Fruit fly (Drosophila melanogaster) whole organism, wandering third instar larva: ENCODE data around the gene alpha-PheRS.

Experiments used
- Abd-B ChIP-seq: fragments of >200 bp; optimal IDR thresholded peaks from 2 replicates; lab custom pipeline; 2017; ENCODE audit warnings: missing biosample characterization, missing genetic modification characterization
- CG32264 ChIP-seq: fragments of 200-800 bp; sonication (Bioruptor generic); optimal IDR thresholded peaks from 2 replicates; lab custom pipeline; 2016; ENCODE audit warnings: missing biosample characterization, missing genetic modification characterization
- CG9705 ChIP-seq: fragments of 200-800 bp; sonication (Bioruptor generic); optimal IDR thresholded peaks from 2 replicates; lab custom pipeline; 2018; ENCODE audit warnings: missing biosample characterization, mild to moderate bottlenecking, missing genetic modification characterization
- CrebA ChIP-seq: fragments of 200-800 bp; sonication (Bioruptor generic); optimal IDR thresholded peaks from 2 replicates; lab custom pipeline; 2016; ENCODE audit warnings: missing biosample characterization, mild to moderate bottlenecking, missing genetic modification characterization, borderline replicate concordance
- Dfd ChIP-seq: fragments of >200 bp; optimal IDR thresholded peaks from 2 replicates; lab custom pipeline; 2017; ENCODE audit warnings: missing biosample characterization, missing genetic modification characterization
- Dif ChIP-seq: fragments of 200-275, 200-300 bp; sonication (Bioruptor generic); optimal IDR thresholded peaks from 2 replicates; lab custom pipeline; 2018; ENCODE audit warnings: missing biosample characterization, missing genetic modification characterization; ENCODE audit not compliant: partially characterized antibody
- GATAd ChIP-seq: sonication (Bioruptor generic); optimal IDR thresholded peaks from 2 replicates; lab custom pipeline; 2016; ENCODE audit warnings: missing biosample characterization, missing genetic modification characterization
- HLH106 ChIP-seq: fragments of 200-800 bp; optimal IDR thresholded peaks from 3 replicates; lab custom pipeline; 2019; ENCODE audit warnings: missing biosample characterization, mild to moderate bottlenecking, missing genetic modification characterization, moderate library complexity
- Hnf4 ChIP-seq: fragments of 200-800 bp; sonication (Bioruptor generic); optimal IDR thresholded peaks from 2 replicates; lab custom pipeline; 2016; ENCODE audit warnings: missing biosample characterization, mild to moderate bottlenecking, missing genetic modification characterization
- Hr78 ChIP-seq: fragments of >200 bp; optimal IDR thresholded peaks from 2 replicates; lab custom pipeline; 2017; ENCODE audit warnings: missing biosample characterization, missing genetic modification characterization
- Hr83 ChIP-seq: fragments of 200-300 bp; sonication (Bioruptor generic); optimal IDR thresholded peaks from 2 replicates; lab custom pipeline; 2016; ENCODE audit warnings: missing biosample characterization, mild to moderate bottlenecking, missing genetic modification characterization, moderate library complexity; ENCODE audit not compliant: poor library complexity, severe bottlenecking
- Jra ChIP-seq: sonication (Bioruptor generic); optimal IDR thresholded peaks from 2 replicates; lab custom pipeline; 2016; ENCODE audit warnings: missing biosample characterization, missing genetic modification characterization
- Mio ChIP-seq: sonication (Bioruptor generic); optimal IDR thresholded peaks from 2 replicates; lab custom pipeline; 2016; ENCODE audit warnings: missing biosample characterization, missing genetic modification characterization
- Myc ChIP-seq: fragments of >200 bp; optimal IDR thresholded peaks from 2 replicates; lab custom pipeline; 2017
- N ChIP-seq: fragments of >200 bp; optimal IDR thresholded peaks from 2 replicates; lab custom pipeline; 2018; ENCODE audit warnings: missing biosample characterization, missing external identifiers, missing genetic modification characterization
- OdsH ChIP-seq: fragments of 200-800 bp; sonication (Bioruptor generic); optimal IDR thresholded peaks from 2 replicates; lab custom pipeline; 2016; ENCODE audit warnings: missing biosample characterization, mild to moderate bottlenecking, missing genetic modification characterization
- Rel ChIP-seq, 2 experiments: fragments of 200-800 bp; sonication (Bioruptor generic) in 1 of 2; optimal IDR thresholded peaks; 2 replicates in 1 of 2; 3 replicates in 1 of 2; lab custom pipeline; 2016 to 2019; ENCODE audit warnings: mild to moderate bottlenecking in 2 of 2, missing biosample characterization in 2 of 2, missing genetic modification characterization in 2 of 2, moderate library complexity in 1 of 2
- Sp1 ChIP-seq: fragments of 200-800 bp; sonication (Bioruptor generic); optimal IDR thresholded peaks from 3 replicates; lab custom pipeline; 2019; ENCODE audit warnings: missing biosample characterization, mild to moderate bottlenecking, missing genetic modification characterization, moderate library complexity
- Vsx2 ChIP-seq: fragments of 200-300, 225-300 bp; sonication (Bioruptor generic); optimal IDR thresholded peaks from 2 replicates; lab custom pipeline; 2018; ENCODE audit warnings: missing biosample characterization, missing genetic modification characterization; ENCODE audit not compliant: partially characterized antibody
- br ChIP-seq: fragments of 200-800 bp; sonication (Bioruptor generic); optimal IDR thresholded peaks from 2 replicates; lab custom pipeline; 2016; ENCODE audit warnings: missing biosample characterization, missing genetic modification characterization
- brk ChIP-seq: fragments of 200-800 bp; sonication (Bioruptor generic); optimal IDR thresholded peaks from 2 replicates; lab custom pipeline; 2016; ENCODE audit warnings: missing biosample characterization, mild to moderate bottlenecking, missing genetic modification characterization
- dl ChIP-seq, 2 experiments: fragments of 175-275, 200-275 bp in 1 of 2; fragments of 200-275 bp in 1 of 2; sonication (Bioruptor generic); optimal IDR thresholded peaks; lab custom pipeline; 2018; ENCODE audit warnings: mild to moderate bottlenecking in 2 of 2, missing biosample characterization in 2 of 2, missing genetic modification characterization in 2 of 2, moderate library complexity in 2 of 2; ENCODE audit not compliant: partially characterized antibody in 2 of 2, insufficient read depth in 1 of 2
- dmrt93B ChIP-seq: fragments of 200-800 bp; sonication (Bioruptor generic); optimal IDR thresholded peaks from 2 replicates; lab custom pipeline; 2018; ENCODE audit warnings: missing biosample characterization, mild to moderate bottlenecking, missing genetic modification characterization
- dsf ChIP-seq: sonication (Bioruptor generic); optimal IDR thresholded peaks from 2 replicates; lab custom pipeline; 2016; ENCODE audit warnings: missing biosample characterization, missing genetic modification characterization, borderline replicate concordance
- ey ChIP-seq: fragments of 200-800 bp; sonication (Bioruptor generic); optimal IDR thresholded peaks from 2 replicates; lab custom pipeline; 2016; ENCODE audit warnings: missing biosample characterization, missing genetic modification characterization
- foxo ChIP-seq, 2 experiments: fragments of 200-800 bp; sonication (Bioruptor generic); optimal IDR thresholded peaks; 2 replicates in 1 of 2; 3 replicates in 1 of 2; lab custom pipeline; 2016 to 2017; ENCODE audit warnings: missing biosample characterization in 2 of 2, missing genetic modification characterization in 2 of 2
- fru ChIP-seq: fragments of 200-800 bp; sonication (Bioruptor generic); optimal IDR thresholded peaks from 3 replicates; lab custom pipeline; 2016; ENCODE audit warnings: missing biosample characterization, mild to moderate bottlenecking, missing genetic modification characterization
- h ChIP-seq: fragments of 200-800 bp; sonication (Bioruptor generic); optimal IDR thresholded peaks from 3 replicates; lab custom pipeline; 2016; ENCODE audit warnings: missing biosample characterization, mild to moderate bottlenecking, missing genetic modification characterization
- jim ChIP-seq: fragments of 175-275, 200-325 bp; sonication (Bioruptor generic); optimal IDR thresholded peaks from 2 replicates; lab custom pipeline; 2016; ENCODE audit warnings: missing biosample characterization, mild to moderate bottlenecking, missing genetic modification characterization
- lola ChIP-seq: fragments of >200 bp; optimal IDR thresholded peaks from 2 replicates; lab custom pipeline; 2017; ENCODE audit warnings: missing biosample characterization, missing genetic modification characterization
- pan ChIP-seq: fragments of >200 bp; optimal IDR thresholded peaks from 2 replicates; lab custom pipeline; 2017
- psq ChIP-seq: fragments of 200-800 bp; sonication (Bioruptor generic); optimal IDR thresholded peaks from 3 replicates; lab custom pipeline; 2017; ENCODE audit warnings: missing biosample characterization, mild to moderate bottlenecking, missing genetic modification characterization, moderate library complexity
- rgr ChIP-seq: fragments of 200-800 bp; sonication (Bioruptor generic); optimal IDR thresholded peaks from 3 replicates; lab custom pipeline; 2016; ENCODE audit warnings: missing biosample characterization, mild to moderate bottlenecking, missing genetic modification characterization
- sage ChIP-seq: fragments of 200-800 bp; sonication (Bioruptor generic); optimal IDR thresholded peaks from 2 replicates; lab custom pipeline; 2016; ENCODE audit warnings: missing biosample characterization, mild to moderate bottlenecking, missing genetic modification characterization
- sv ChIP-seq: fragments of 200-800 bp; sonication (Bioruptor generic); optimal IDR thresholded peaks from 3 replicates; lab custom pipeline; 2016; ENCODE audit warnings: missing biosample characterization, missing genetic modification characterization
- tai ChIP-seq: sonication (Bioruptor generic); optimal IDR thresholded peaks from 2 replicates; lab custom pipeline; 2016; ENCODE audit warnings: missing biosample characterization, missing genetic modification characterization
- usp ChIP-seq: fragments of >200 bp; optimal IDR thresholded peaks from 2 replicates; lab custom pipeline; 2017; ENCODE audit warnings: missing biosample characterization, missing genetic modification characterization
- woc ChIP-seq: sonication (Bioruptor generic); optimal IDR thresholded peaks from 2 replicates; lab custom pipeline; 2016; ENCODE audit warnings: missing biosample characterization, mild to moderate bottlenecking, missing genetic modification characterization

alpha-PheRS gene

dm6 chrX:8145501-8146157 lies at the start of gene alpha-PheRS, which contains the start of gene CG2129:
alpha-PheRS (minus strand) TSS chrX:8145602.
CG2129 (plus strand) TSS chrX:8145839.
- peak; percentile 6 for TF ChIP-seq ey (GFP tag; lab: Kevin White, UChicago)
- TF ChIP-seq dsf (GFP tag; lab: Kevin White, UChicago) = no peak
- no peak for TF ChIP-seq OdsH
- TF ChIP-seq dmrt93B (GFP tag; lab: Kevin White, UChicago) = no peak
- peak; percentile 45 for TF ChIP-seq Sp1 (GFP tag; lab: Kevin White, UChicago)
- no peak for TF ChIP-seq Hr83 (GFP tag; lab: Kevin White, UChicago)
- TF ChIP-seq Vsx2 (GFP tag; lab: Kevin White, UChicago) = no peak
- TF ChIP-seq CG9705 (GFP tag; lab: Kevin White, UChicago) = no peak
- TF ChIP-seq pan (lab: Kevin White, UChicago) = no peak
- no peak for TF ChIP-seq rgr (GFP tag; lab: Kevin White, UChicago)
- TF ChIP-seq foxo (GFP tag; optimal IDR thresholded peaks at IDR 0.05; lab: Kevin White, UChicago) = no peak
- TF ChIP-seq CG32264 (GFP tag; lab: Kevin White, UChicago) = no peak
- no peak for TF ChIP-seq dl (GFP tag; optimal IDR thresholded peaks at IDR 0.05; lab: Kevin White, UChicago; ENCODE audit: insufficient read depth in 1 of 2, partially characterized antibody in 2 of 2)
- TF ChIP-seq sv = no peak
- no peak for TF ChIP-seq br (GFP tag; lab: Kevin White, UChicago)
- TF ChIP-seq lola = no peak
- peak; percentile 41 for TF ChIP-seq h
- TF ChIP-seq Hnf4 (GFP tag; lab: Kevin White, UChicago) = no peak
- TF ChIP-seq psq (GFP tag; lab: Kevin White, UChicago) = peak; percentile 31
- TF ChIP-seq woc (GFP tag; lab: Kevin White, UChicago) = peak; percentile 77
- peak; percentile 92 for TF ChIP-seq Myc
- no peak for TF ChIP-seq brk (GFP tag; lab: Kevin White, UChicago)
- TF ChIP-seq CrebA (GFP tag; lab: Kevin White, UChicago) = no peak
- no peak for TF ChIP-seq N (GFP tag; lab: Kevin White, UChicago)
- TF ChIP-seq Dif (GFP tag; lab: Kevin White, UChicago) = no peak
- TF ChIP-seq tai (GFP tag; lab: Kevin White, UChicago) = no peak
- TF ChIP-seq Rel (GFP tag; optimal IDR thresholded peaks at IDR 0.05; lab: Kevin White, UChicago) = no peak
- TF ChIP-seq Rel (tag; optimal IDR thresholded peaks at IDR 0.05; lab: Kevin White, UChicago) = peak; percentile 52
- no peak for TF ChIP-seq GATAd
- TF ChIP-seq jim = no peak
- no peak for TF ChIP-seq Abd-B (GFP tag; lab: Kevin White, UChicago)
- TF ChIP-seq Mio (GFP tag; lab: Kevin White, UChicago) = no peak
- TF ChIP-seq usp (GFP tag; lab: Kevin White, UChicago) = no peak
- no peak for TF ChIP-seq Jra (GFP tag; lab: Kevin White, UChicago)
- peak; percentile 65 for TF ChIP-seq HLH106
- TF ChIP-seq Hr78 = no peak
- no peak for TF ChIP-seq fru (GFP tag; lab: Kevin White, UChicago)
- no peak for TF ChIP-seq sage
- no peak for TF ChIP-seq Dfd (GFP tag; lab: Kevin White, UChicago)

dm6 chrX:8194559-8194958 lies 49.2 kb upstream of the alpha-PheRS start:
- TF ChIP-seq Myc (no peak), GATAd (no peak), fru (GFP tag; lab: Kevin White, UChicago) (no peak), HLH106 (no peak), Sp1 (GFP tag; lab: Kevin White, UChicago) (no peak), Vsx2 (GFP tag; lab: Kevin White, UChicago) (no peak), Mio (GFP tag; lab: Kevin White, UChicago) (no peak), pan (lab: Kevin White, UChicago) (no peak), br (GFP tag; lab: Kevin White, UChicago) (no peak), Abd-B (GFP tag; lab: Kevin White, UChicago) (no peak)
